Fruit fly (Drosophila melanogaster) whole organism, pupa: Measurements from ENCODE around the gene FoxP.
"Not testable (repeated sequence)": the region's sequence is repeated elsewhere in the genome, so short reads cannot be mapped to it uniquely, and the experiment has no call there.

Experiments
- CG12605 ChIP-seq: fragments of 200-800 bp; sonication (Bioruptor generic); IDR thresholded peaks from 2 replicates; pipeline ENCODE4 v1.3.6; 2022; ENCODE audit warnings: missing biosample characterization, missing genetic modification characterization
- CG13204 ChIP-seq: fragments of 200-800 bp; sonication (Bioruptor generic); optimal IDR thresholded peaks from 2 replicates; lab custom pipeline; 2018; ENCODE audit warnings: missing biosample characterization, mild to moderate bottlenecking, missing genetic modification characterization, moderate library complexity
- CG14655 ChIP-seq: fragments of 200-800 bp; sonication (Bioruptor generic); optimal IDR thresholded peaks from 3 replicates; lab custom pipeline; 2017; ENCODE audit warnings: mild to moderate bottlenecking, missing biosample characterization, missing genetic modification reagents, missing genetic modification characterization
- CG17806 ChIP-seq: fragments of 200-800 bp; sonication (Bioruptor generic); optimal IDR thresholded peaks from 2 replicates; lab custom pipeline; 2018; ENCODE audit warnings: missing biosample characterization, mild to moderate bottlenecking, missing genetic modification characterization, moderate library complexity
- CG32121 ChIP-seq: fragments of 200-800 bp; sonication (Bioruptor generic); IDR thresholded peaks from 2 replicates; pipeline ENCODE4 v1.3.6; 2022; ENCODE audit warnings: missing biosample characterization, missing genetic modification characterization
- CG9948 ChIP-seq: fragments of 200-800 bp; sonication (Bioruptor generic); optimal IDR thresholded peaks from 2 replicates; lab custom pipeline; 2018; ENCODE audit warnings: missing biosample characterization, mild to moderate bottlenecking, missing genetic modification characterization, moderate library complexity
- EcR ChIP-seq: fragments of 200-800 bp; sonication (Bioruptor generic); optimal IDR thresholded peaks from 3 replicates; lab custom pipeline; 2019; ENCODE audit warnings: missing biosample characterization, missing genetic modification characterization, mild to moderate bottlenecking, moderate library complexity, missing genetic modification reagents
- Ets98B ChIP-seq: fragments of 200-800 bp; sonication (Bioruptor generic); IDR thresholded peaks from 2 replicates; pipeline ENCODE4 v1.3.6; 2022; ENCODE audit warnings: missing biosample characterization, missing genetic modification characterization
- Pif1B ChIP-seq: fragments of 200-800 bp; sonication (Bioruptor generic); optimal IDR thresholded peaks from 3 replicates; lab custom pipeline; 2016; ENCODE audit warnings: missing biosample characterization, missing genetic modification characterization
- fd96Ca ChIP-seq: fragments of 200-800 bp; sonication (Bioruptor generic); IDR thresholded peaks from 3 replicates; pipeline ENCODE4 v1.3.6; 2022; ENCODE audit warnings: missing biosample characterization, missing genetic modification characterization
- gl ChIP-seq: fragments of 200-800 bp; sonication (Bioruptor generic); optimal IDR thresholded peaks from 2 replicates; lab custom pipeline; 2018; ENCODE audit warnings: missing biosample characterization, mild to moderate bottlenecking, missing genetic modification characterization

DNA sequence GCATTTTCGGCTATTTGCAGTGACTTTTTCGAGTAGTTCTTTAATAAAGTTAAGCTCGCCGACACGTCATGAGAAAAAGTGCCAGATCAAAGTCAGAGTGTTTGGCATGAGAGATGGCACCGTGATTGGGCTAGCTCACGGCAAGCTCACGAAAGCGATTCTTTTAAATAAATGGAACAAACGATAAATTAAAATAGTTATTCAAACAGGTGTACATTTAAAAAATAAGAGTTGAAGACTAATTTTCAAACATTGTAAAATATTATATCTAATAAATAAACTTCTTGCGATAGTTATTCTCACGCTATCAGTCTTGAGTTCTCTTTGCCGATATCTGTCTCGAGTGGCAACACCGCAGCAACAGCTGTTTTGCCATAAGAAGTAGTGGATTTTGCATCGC is 45.3 kb downstream of the FoxP start, which contains the start of the genes eca and CG18542:
- not testable (repeated sequence) for TF ChIP-seq CG32121 (GFP tag; lab: Robert Waterston, UW); Pif1B; CG17806 (tag; lab: Kevin White, UChicago); CG14655 (GFP tag; lab: Kevin White, UChicago); gl (tag; lab: Kevin White, UChicago); CG12605 (GFP tag; lab: Robert Waterston, UW); CG13204 (GFP tag; lab: Kevin White, UChicago); fd96Ca; EcR (GFP tag; lab: Kevin White, UChicago); Ets98B (GFP tag; lab: Robert Waterston, UW); CG9948
